Fruit fly (Drosophila melanogaster) whole organism, wandering third instar larva: Measurements from ENCODE around the gene bdl.

Experiments used
- CG32264 ChIP-seq: fragments of 200-800 bp; sonication (Bioruptor generic); optimal IDR thresholded peaks from 2 replicates; lab custom pipeline; 2016; ENCODE audit warnings: missing biosample characterization, missing genetic modification characterization
- CG9705 ChIP-seq: fragments of 200-800 bp; sonication (Bioruptor generic); optimal IDR thresholded peaks from 2 replicates; lab custom pipeline; 2018; ENCODE audit warnings: missing biosample characterization, mild to moderate bottlenecking, missing genetic modification characterization
- Dfd ChIP-seq: fragments of >200 bp; optimal IDR thresholded peaks from 2 replicates; lab custom pipeline; 2017; ENCODE audit warnings: missing biosample characterization, missing genetic modification characterization
- Dif ChIP-seq: fragments of 200-275, 200-300 bp; sonication (Bioruptor generic); optimal IDR thresholded peaks from 2 replicates; lab custom pipeline; 2018; ENCODE audit warnings: missing biosample characterization, missing genetic modification characterization; ENCODE audit not compliant: partially characterized antibody
- GATAd ChIP-seq: sonication (Bioruptor generic); optimal IDR thresholded peaks from 2 replicates; lab custom pipeline; 2016; ENCODE audit warnings: missing biosample characterization, missing genetic modification characterization
- HLH106 ChIP-seq: fragments of 200-800 bp; optimal IDR thresholded peaks from 3 replicates; lab custom pipeline; 2019; ENCODE audit warnings: missing biosample characterization, mild to moderate bottlenecking, missing genetic modification characterization, moderate library complexity
- Hnf4 ChIP-seq: fragments of 200-800 bp; sonication (Bioruptor generic); optimal IDR thresholded peaks from 2 replicates; lab custom pipeline; 2016; ENCODE audit warnings: missing biosample characterization, mild to moderate bottlenecking, missing genetic modification characterization
- Hr78 ChIP-seq: fragments of >200 bp; optimal IDR thresholded peaks from 2 replicates; lab custom pipeline; 2017; ENCODE audit warnings: missing biosample characterization, missing genetic modification characterization
- Hr83 ChIP-seq: fragments of 200-300 bp; sonication (Bioruptor generic); optimal IDR thresholded peaks from 2 replicates; lab custom pipeline; 2016; ENCODE audit warnings: missing biosample characterization, mild to moderate bottlenecking, missing genetic modification characterization, moderate library complexity; ENCODE audit not compliant: poor library complexity, severe bottlenecking
- Jra ChIP-seq: sonication (Bioruptor generic); optimal IDR thresholded peaks from 2 replicates; lab custom pipeline; 2016; ENCODE audit warnings: missing biosample characterization, missing genetic modification characterization
- Myc ChIP-seq: fragments of >200 bp; optimal IDR thresholded peaks from 2 replicates; lab custom pipeline; 2017
- N ChIP-seq: fragments of >200 bp; optimal IDR thresholded peaks from 2 replicates; lab custom pipeline; 2018; ENCODE audit warnings: missing biosample characterization, missing external identifiers, missing genetic modification characterization
- Sp1 ChIP-seq: fragments of 200-800 bp; sonication (Bioruptor generic); optimal IDR thresholded peaks from 3 replicates; lab custom pipeline; 2019; ENCODE audit warnings: missing biosample characterization, mild to moderate bottlenecking, missing genetic modification characterization, moderate library complexity
- Vsx2 ChIP-seq: fragments of 200-300, 225-300 bp; sonication (Bioruptor generic); optimal IDR thresholded peaks from 2 replicates; lab custom pipeline; 2018; ENCODE audit warnings: missing biosample characterization, missing genetic modification characterization; ENCODE audit not compliant: partially characterized antibody
- br ChIP-seq: fragments of 200-800 bp; sonication (Bioruptor generic); optimal IDR thresholded peaks from 2 replicates; lab custom pipeline; 2016; ENCODE audit warnings: missing biosample characterization, missing genetic modification characterization
- brk ChIP-seq: fragments of 200-800 bp; sonication (Bioruptor generic); optimal IDR thresholded peaks from 2 replicates; lab custom pipeline; 2016; ENCODE audit warnings: missing biosample characterization, mild to moderate bottlenecking, missing genetic modification characterization
- dl ChIP-seq, 2 experiments: fragments of 175-275, 200-275 bp in 1 of 2; fragments of 200-275 bp in 1 of 2; sonication (Bioruptor generic); optimal IDR thresholded peaks; lab custom pipeline; 2018; ENCODE audit warnings: mild to moderate bottlenecking in 2 of 2, missing biosample characterization in 2 of 2, missing genetic modification characterization in 2 of 2, moderate library complexity in 2 of 2; ENCODE audit not compliant: partially characterized antibody in 2 of 2, insufficient read depth in 1 of 2
- dmrt93B ChIP-seq: fragments of 200-800 bp; sonication (Bioruptor generic); optimal IDR thresholded peaks from 2 replicates; lab custom pipeline; 2018; ENCODE audit warnings: missing biosample characterization, mild to moderate bottlenecking, missing genetic modification characterization
- dsf ChIP-seq: sonication (Bioruptor generic); optimal IDR thresholded peaks from 2 replicates; lab custom pipeline; 2016; ENCODE audit warnings: missing biosample characterization, missing genetic modification characterization, borderline replicate concordance
- ey ChIP-seq: fragments of 200-800 bp; sonication (Bioruptor generic); optimal IDR thresholded peaks from 2 replicates; lab custom pipeline; 2016; ENCODE audit warnings: missing biosample characterization, missing genetic modification characterization
- foxo ChIP-seq, 2 experiments: fragments of 200-800 bp; sonication (Bioruptor generic); optimal IDR thresholded peaks; 2 replicates in 1 of 2; 3 replicates in 1 of 2; lab custom pipeline; 2016 to 2017; ENCODE audit warnings: missing biosample characterization in 2 of 2, missing genetic modification characterization in 2 of 2
- fru ChIP-seq: fragments of 200-800 bp; sonication (Bioruptor generic); optimal IDR thresholded peaks from 3 replicates; lab custom pipeline; 2016; ENCODE audit warnings: missing biosample characterization, mild to moderate bottlenecking, missing genetic modification characterization
- h ChIP-seq: fragments of 200-800 bp; sonication (Bioruptor generic); optimal IDR thresholded peaks from 3 replicates; lab custom pipeline; 2016; ENCODE audit warnings: missing biosample characterization, mild to moderate bottlenecking, missing genetic modification characterization
- jim ChIP-seq: fragments of 175-275, 200-325 bp; sonication (Bioruptor generic); optimal IDR thresholded peaks from 2 replicates; lab custom pipeline; 2016; ENCODE audit warnings: missing biosample characterization, mild to moderate bottlenecking, missing genetic modification characterization
- rgr ChIP-seq: fragments of 200-800 bp; sonication (Bioruptor generic); optimal IDR thresholded peaks from 3 replicates; lab custom pipeline; 2016; ENCODE audit warnings: missing biosample characterization, mild to moderate bottlenecking, missing genetic modification characterization
- sage ChIP-seq: fragments of 200-800 bp; sonication (Bioruptor generic); optimal IDR thresholded peaks from 2 replicates; lab custom pipeline; 2016; ENCODE audit warnings: missing biosample characterization, mild to moderate bottlenecking, missing genetic modification characterization
- woc ChIP-seq: sonication (Bioruptor generic); optimal IDR thresholded peaks from 2 replicates; lab custom pipeline; 2016; ENCODE audit warnings: missing biosample characterization, mild to moderate bottlenecking, missing genetic modification characterization

Gene bdl

dm6 chr2L:4292560-4292959 is 31.8 kb upstream of the bdl start:
- no peak for TF ChIP-seq Dif (GFP tag; lab: Kevin White, UChicago)
- TF ChIP-seq HLH106: peak; percentile 38
- TF ChIP-seq ey: peak; percentile 19
- TF ChIP-seq Dfd (GFP tag; lab: Kevin White, UChicago): no peak
- TF ChIP-seq h (GFP tag; lab: Kevin White, UChicago): peak; percentile 33
- TF ChIP-seq foxo (GFP tag; optimal IDR thresholded peaks at IDR 0.05; lab: Kevin White, UChicago): peak in 1 of 2 experiments; percentile 47
- TF ChIP-seq Jra (GFP tag; lab: Kevin White, UChicago): no peak
- no peak for TF ChIP-seq Hnf4 (GFP tag; lab: Kevin White, UChicago)
- TF ChIP-seq fru (GFP tag; lab: Kevin White, UChicago): peak; percentile 43
- peak; percentile 12 for TF ChIP-seq rgr (GFP tag; lab: Kevin White, UChicago)

dm6 chr2L:4295653-4296052 is 28.7 kb upstream of the bdl start:
- no peak for TF ChIP-seq foxo (GFP tag; optimal IDR thresholded peaks at IDR 0.05; lab: Kevin White, UChicago)
- TF ChIP-seq brk: no peak
- TF ChIP-seq N (GFP tag; lab: Kevin White, UChicago): no peak
- no peak for TF ChIP-seq ey
- TF ChIP-seq dsf (GFP tag; lab: Kevin White, UChicago): no peak
- TF ChIP-seq Hnf4 (GFP tag; lab: Kevin White, UChicago): no peak
- no peak for TF ChIP-seq Jra (GFP tag; lab: Kevin White, UChicago)
- TF ChIP-seq Myc (lab: Kevin White, UChicago): no peak
- no peak for TF ChIP-seq Hr78 (GFP tag; lab: Kevin White, UChicago)
- no peak for TF ChIP-seq CG9705 (GFP tag; lab: Kevin White, UChicago)
- TF ChIP-seq rgr (GFP tag; lab: Kevin White, UChicago): no peak
- TF ChIP-seq Vsx2: no peak
- TF ChIP-seq dmrt93B: no peak
- TF ChIP-seq woc: no peak

- no peak for TF ChIP-seq dmrt93B
- no peak for TF ChIP-seq br (GFP tag; lab: Kevin White, UChicago)
- TF ChIP-seq Sp1 (GFP tag; lab: Kevin White, UChicago): no peak
- TF ChIP-seq foxo (GFP tag; optimal IDR thresholded peaks at IDR 0.05; lab: Kevin White, UChicago): peak in 1 of 2 experiments; percentile 17
- no peak for TF ChIP-seq brk
Measured at dm6 chr2L:4296887-4297286, 27.5 kb upstream of the bdl start.

dm6 chr2L:4310028-4310658 is 14.2 kb upstream of the bdl start:
- TF ChIP-seq Dfd (GFP tag; lab: Kevin White, UChicago) (peak; percentile 89), Hr83 (GFP tag; lab: Kevin White, UChicago) (no peak)
- TF ChIP-seq, all 38 proteins: peak for 1

- TF ChIP-seq jim (GFP tag; lab: Kevin White, UChicago): no peak
- no peak for TF ChIP-seq CG32264 (GFP tag; lab: Kevin White, UChicago)
- no peak for TF ChIP-seq dl (GFP tag; optimal IDR thresholded peaks at IDR 0.05; lab: Kevin White, UChicago; ENCODE audit: insufficient read depth in 1 of 2, partially characterized antibody in 2 of 2)
- TF ChIP-seq GATAd: no peak
Measured at dm6 chr2L:4317910-4318309, 6.4 kb upstream of the bdl start.

- TF ChIP-seq Myc (lab: Kevin White, UChicago): peak; percentile 40
- no peak for TF ChIP-seq sage (GFP tag; lab: Kevin White, UChicago)
- TF ChIP-seq HLH106: no peak
Measured at dm6 chr2L:4331779-4332328, 7.5 kb downstream of the bdl start.

- TF ChIP-seq Jra (GFP tag; lab: Kevin White, UChicago) (peak; percentile 47), HLH106 (no peak)
- TF ChIP-seq, all 38 proteins: peak for 1
Measured at dm6 chr2L:4332583-4332961, 8.2 kb downstream of the bdl start.
